Fruit fly (Drosophila melanogaster) S2 (cell line): ENCODE measurements around the gene Cyt-c-p.

Source experiments
- CG8478 ChIP-seq: fragments of >200 bp; optimal IDR thresholded peaks from 2 replicates; lab custom pipeline; 2018
- CTCF ChIP-seq, 2 experiments: fragments of >200 bp; optimal IDR thresholded peaks; 2 replicates each; lab custom pipeline; 2018

Gene Cyt-c-p

DNA sequence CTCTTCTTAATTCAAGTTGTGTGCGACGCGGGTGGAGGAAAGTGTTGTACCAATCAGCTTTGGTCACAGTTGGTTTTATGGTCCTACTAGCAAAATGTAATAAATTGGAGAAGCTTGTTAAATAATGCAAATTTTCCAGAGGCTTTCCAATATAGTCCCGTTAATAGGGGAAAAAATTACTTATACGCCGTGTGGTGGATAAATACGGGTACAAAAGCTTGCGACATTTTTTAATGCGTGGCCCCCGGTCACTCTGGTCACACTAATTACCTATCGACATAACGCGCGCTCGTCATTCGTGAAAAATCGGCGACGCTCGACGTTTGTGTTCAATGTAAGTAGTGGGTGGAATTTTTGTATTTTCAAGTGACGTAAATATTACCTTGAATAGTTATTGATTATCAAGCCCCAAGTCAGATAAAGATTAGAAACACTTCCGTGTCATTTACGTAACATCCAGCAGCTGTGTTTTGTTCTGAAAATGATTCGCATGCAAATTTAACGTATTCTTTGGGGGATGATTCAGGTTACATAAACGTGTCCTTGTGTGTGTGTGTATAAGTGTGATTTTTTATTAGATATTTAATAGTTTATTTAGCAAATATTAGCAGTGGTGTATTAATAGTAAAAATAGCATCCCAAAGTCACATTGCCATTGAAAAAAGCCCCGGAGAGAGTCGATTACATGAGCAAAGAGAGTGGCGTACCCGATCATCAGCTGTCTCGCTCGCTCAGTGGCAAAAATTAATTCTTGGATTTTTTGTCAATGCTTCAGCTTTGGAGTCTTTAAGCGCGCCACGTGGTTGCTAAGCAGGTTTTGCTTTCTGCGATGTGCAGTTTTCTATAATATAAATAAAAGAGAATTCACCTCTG, at the start of gene Cyt-c-p:
Cyt-c-p (plus strand) TSS at position 290 of the 873 bp plus-strand sequence.
- TF ChIP-seq CTCF (optimal IDR thresholded peaks at IDR 0.05; lab: Kevin White, UChicago) (no peak), CG8478 (lab: Kevin White, UChicago) (no peak)

DNA sequence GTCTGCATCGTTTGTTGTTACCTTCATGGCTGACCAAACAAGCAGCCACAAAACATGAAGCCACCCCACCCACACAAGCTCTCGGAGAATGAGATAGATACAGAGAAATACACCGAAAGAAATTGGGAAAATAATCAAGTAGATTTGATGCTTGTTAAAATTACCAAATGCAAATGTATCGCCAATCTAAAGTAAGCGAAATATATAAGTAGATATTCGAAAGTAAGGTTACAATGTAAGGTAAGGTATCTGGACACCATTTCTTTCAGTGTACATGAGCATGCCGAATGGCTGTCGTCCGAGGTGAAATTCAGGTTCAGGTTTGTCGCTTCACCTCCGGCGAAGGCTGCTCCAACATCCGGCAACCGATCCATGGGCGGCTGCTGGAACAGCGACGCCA, 47.4 kb upstream of the Cyt-c-p start:
- TF ChIP-seq CG8478 (lab: Kevin White, UChicago) (no peak), CTCF (optimal IDR thresholded peaks at IDR 0.05; lab: Kevin White, UChicago) (no peak)

DNA sequence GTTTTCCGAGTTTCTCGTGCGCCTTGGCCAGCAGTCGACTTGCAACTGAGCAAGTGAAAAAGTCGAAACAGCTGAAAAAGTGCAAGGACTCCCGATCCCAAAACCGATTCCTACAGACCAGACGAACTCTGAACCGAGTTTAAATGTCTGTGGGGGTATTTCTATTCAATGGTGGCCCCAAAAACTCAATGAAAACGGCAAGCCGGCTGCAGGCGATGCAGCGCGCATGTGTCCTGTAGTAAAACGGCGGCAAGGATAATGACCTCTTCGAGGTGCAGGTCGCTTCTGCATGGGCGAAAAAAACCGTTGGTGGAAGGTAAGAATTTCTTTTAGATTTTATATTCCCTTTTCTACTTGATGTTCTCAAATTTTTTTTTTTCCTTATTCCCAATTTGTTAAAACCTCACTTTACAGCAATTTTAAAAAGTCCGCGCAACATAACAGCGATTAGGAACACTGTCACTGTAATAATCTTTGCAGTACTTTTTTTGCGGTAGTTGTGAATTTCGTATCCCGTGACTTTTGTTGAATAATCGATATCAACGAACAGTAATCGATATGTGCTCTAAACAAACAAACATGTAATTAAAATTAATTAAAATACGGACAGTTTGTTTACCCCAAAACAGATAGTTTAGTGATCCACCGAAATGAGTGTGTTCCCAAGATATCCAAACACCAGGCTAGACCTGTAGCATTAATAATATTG, 42.9 kb upstream of the Cyt-c-p start, which contains the start of the genes Trpgamma and her:
Trpgamma (minus strand) TSS at position 51 of the 709 bp plus-strand sequence.
her (plus strand) TSS at position 535 of the 709 bp plus-strand sequence.
- TF ChIP-seq CTCF (optimal IDR thresholded peaks at IDR 0.05; lab: Kevin White, UChicago) (peak in 1 of 2 experiments; percentile 10), CG8478 (lab: Kevin White, UChicago) (no peak)

- TF ChIP-seq CTCF (optimal IDR thresholded peaks at IDR 0.05; lab: Kevin White, UChicago) (no peak), CG8478 (lab: Kevin White, UChicago) (no peak)
Measured at dm6 chr2L:16679073-16679472, 40.7 kb upstream of the Cyt-c-p start.

- TF ChIP-seq CTCF (optimal IDR thresholded peaks at IDR 0.05; lab: Kevin White, UChicago) (peak in 1 of 2 experiments; percentile 27), CG8478 (lab: Kevin White, UChicago) (no peak)
Measured at dm6 chr2L:16679817-16680683, 39.7 kb upstream of the Cyt-c-p start, which contains the start of the genes grp and squ. Gene grp (plus strand): TSS chr2L:16680054. Gene squ (plus strand): TSS chr2L:16680054.

DNA sequence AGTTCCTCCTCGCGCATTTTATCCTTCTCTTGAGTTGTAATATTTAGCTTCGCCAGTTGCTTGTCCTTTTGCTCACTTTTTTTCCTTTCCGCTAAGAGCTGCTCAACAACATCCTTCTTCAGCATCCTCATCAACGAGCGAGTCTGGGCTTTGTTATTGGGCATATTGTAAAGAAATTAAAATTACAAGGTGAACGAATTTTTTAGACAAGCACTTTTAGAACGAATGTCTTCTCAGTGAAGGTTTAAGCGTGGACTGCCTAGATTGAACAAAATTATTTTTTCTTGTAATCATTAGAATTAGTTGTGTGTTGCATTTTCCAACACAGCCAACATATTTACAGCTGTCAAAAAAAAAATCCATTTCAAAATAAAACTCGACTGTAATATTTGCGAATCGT, 37.5 kb upstream of the Cyt-c-p start, which contains the start of gene CG33552:
CG33552 (plus strand) TSS at position 301 of the 400 bp plus-strand sequence.
- no peak for TF ChIP-seq CG8478 (lab: Kevin White, UChicago)
- no peak for TF ChIP-seq CTCF (optimal IDR thresholded peaks at IDR 0.05; lab: Kevin White, UChicago)

DNA sequence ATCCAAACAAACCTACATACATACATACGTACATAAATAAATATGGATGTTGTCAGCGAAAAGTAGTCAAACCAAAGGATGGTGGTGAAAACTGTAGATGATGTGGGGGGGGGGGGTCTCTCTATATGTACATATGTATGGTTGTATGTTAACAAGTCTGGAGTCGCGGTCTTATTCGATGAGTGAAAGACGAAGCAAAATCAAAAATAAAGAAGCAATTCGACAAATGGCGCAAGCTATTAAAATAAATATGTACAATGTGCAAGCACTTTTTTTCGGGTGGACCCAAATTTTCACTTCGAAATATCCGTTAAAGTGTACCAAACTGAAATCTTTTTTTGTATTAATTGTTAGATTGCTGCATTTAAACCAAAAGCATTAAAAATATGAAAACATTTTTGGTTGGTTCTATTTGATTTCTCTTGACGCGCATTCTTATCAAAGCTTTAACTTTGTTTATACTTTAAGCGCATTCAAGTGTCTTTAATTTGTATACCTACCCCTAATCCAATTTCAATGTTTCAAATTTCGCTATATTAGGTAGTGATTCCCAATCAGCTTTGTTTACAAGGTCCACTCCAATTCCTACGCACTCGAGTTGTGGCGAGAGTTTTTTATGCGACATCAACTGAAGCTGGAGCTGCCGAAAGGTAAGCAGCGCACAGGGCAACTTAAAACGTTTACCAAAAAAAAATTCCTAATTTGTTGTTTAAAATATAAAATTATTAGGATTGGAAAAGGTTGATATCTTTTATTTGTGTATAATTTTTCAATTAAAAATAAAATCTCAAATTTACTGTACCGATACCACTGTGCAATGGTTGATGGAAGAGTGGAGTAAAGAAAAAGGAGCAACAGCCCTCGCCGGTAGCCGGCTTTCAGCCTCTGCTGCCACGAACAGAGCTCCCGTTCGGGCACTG, 35.5 kb upstream of the Cyt-c-p start, which contains the start of gene CG31807:
CG31807 (minus strand) TSS at position 51 of the 920 bp plus-strand sequence.
- TF ChIP-seq CTCF (optimal IDR thresholded peaks at IDR 0.05; lab: Kevin White, UChicago), result no peak
- no peak for TF ChIP-seq CG8478 (lab: Kevin White, UChicago)

DNA sequence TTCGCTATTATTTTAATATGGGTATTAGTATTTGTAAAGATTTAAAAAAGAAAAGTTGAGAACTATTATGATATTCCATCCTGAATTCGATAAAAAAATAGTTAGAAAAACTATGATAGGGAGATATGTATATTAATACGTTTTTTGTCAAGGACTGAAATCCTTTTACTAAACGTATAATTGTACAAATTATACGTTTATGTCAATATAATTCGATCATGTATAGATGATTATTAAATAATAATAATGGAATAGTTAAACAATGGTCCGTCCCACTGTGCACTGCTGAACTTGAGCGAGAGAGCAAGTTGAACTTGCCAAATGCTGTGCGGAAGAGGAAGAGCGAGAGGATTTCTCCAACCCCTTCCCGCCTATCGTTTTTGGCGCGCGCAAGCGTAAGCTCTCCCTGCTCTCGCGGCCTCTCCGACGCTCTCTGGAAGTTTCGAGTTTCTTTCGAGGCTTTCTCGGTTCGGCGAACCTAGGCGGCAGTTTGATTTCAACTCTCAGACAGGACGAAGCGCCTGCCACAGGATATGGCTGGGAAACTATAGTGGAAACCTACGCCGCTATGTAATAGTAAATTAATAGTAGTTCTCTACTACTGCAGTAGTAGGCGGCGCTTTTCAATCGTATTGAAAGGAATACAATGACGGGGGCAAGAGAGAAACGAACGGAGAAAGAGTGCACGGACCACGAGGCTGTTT, 34.7 kb upstream of the Cyt-c-p start:
- TF ChIP-seq CG8478 (lab: Kevin White, UChicago) (no peak), CTCF (optimal IDR thresholded peaks at IDR 0.05; lab: Kevin White, UChicago) (no peak)

dm6 chr2L:16685612-16685912, 34.2 kb upstream of the Cyt-c-p start:
- TF ChIP-seq CG8478 (lab: Kevin White, UChicago), result no peak
- TF ChIP-seq CTCF (optimal IDR thresholded peaks at IDR 0.05; lab: Kevin White, UChicago), result peak in 1 of 2 experiments; percentile 18

DNA sequence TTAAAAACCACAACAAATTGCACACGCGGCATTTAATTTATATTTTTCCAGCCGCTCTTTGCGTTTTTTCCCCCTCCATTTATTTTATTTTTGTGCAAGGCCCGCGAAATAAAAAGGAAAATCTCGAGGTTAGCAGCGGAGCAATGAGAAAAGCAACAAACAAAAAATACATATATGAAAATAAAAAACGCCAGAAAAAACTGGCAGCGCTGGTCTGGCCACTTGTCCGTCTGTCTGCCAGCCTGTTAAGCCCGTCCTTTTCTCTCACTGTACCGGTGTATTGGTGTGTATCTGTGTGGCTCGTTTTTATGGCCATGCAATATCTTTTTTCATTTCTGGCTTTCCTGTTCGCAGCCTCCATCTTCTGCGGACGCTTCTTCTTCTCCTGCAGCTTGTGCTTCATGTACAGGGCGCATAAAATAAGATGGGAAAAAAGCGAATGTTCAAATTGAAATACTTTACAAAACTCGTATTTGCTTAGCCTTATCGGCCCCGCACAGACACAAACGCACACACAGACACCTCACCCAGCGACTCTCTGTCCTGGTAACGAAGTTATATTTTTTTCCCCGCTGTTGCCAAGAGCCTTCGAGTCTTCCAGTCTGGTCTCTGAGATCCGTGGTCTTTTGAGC, 33.2 kb upstream of the Cyt-c-p start:
- no peak for TF ChIP-seq CTCF (optimal IDR thresholded peaks at IDR 0.05; lab: Kevin White, UChicago)
- no peak for TF ChIP-seq CG8478 (lab: Kevin White, UChicago)

- no peak for TF ChIP-seq CG8478 (lab: Kevin White, UChicago)
Measured at dm6 chr2L:16687863-16688262, 31.9 kb upstream of the Cyt-c-p start.
